Worm (Caenorhabditis elegans): ENCODE data around the gene F14F8.14.
A peak's percentile ranks its signal among the peaks of the same experiment; 100 is the strongest.

F14F8.14 gene

ce11 chrV:16635911-16636310 is 30.6 kb downstream of the F14F8.14 start, which contains the start of gene mltn-11:
Gene mltn-11, plus strand, starts transcription at chrV:16636186.
- no peak for TF ChIP-seq dsc-1 (tag; optimal IDR thresholded peaks at IDR 0.05)
- TF ChIP-seq elt-2 (tag; optimal IDR thresholded peaks at IDR 0.05), result peak; percentile 54
- no peak for TF ChIP-seq egl-13 (tag; optimal IDR thresholded peaks at IDR 0.05)

- TF ChIP-seq pqm-1 (tag; optimal IDR thresholded peaks at IDR 0.05), result no peak
- TF ChIP-seq grh-1 (GFP tag; IDR thresholded peaks at IDR 0.05), result no peak
- no peak for TF ChIP-seq nhr-237 (tag; optimal IDR thresholded peaks at IDR 0.05)
- no peak for TF ChIP-seq unc-130 (tag; optimal IDR thresholded peaks at IDR 0.05)
- TF ChIP-seq fkh-10 (GFP tag; optimal IDR thresholded peaks at IDR 0.05), result no peak
- TF ChIP-seq sox-4 (tag; optimal IDR thresholded peaks at IDR 0.05), result no peak
- no peak for TF ChIP-seq dpl-1 (GFP tag; optimal IDR thresholded peaks at IDR 0.05)
- no peak for TF ChIP-seq skn-1 (tag; optimal IDR thresholded peaks at IDR 0.05)
- no peak for TF ChIP-seq tbx-2 (tag; optimal IDR thresholded peaks at IDR 0.05)
- TF ChIP-seq ztf-4 (tag; optimal IDR thresholded peaks at IDR 0.05), result no peak
- no peak for TF ChIP-seq F16B12.6 (tag; optimal IDR thresholded peaks at IDR 0.05)
- TF ChIP-seq aha-1 (tag; optimal IDR thresholded peaks at IDR 0.05), result no peak
- no peak for TF ChIP-seq unc-98 (GFP tag; IDR thresholded peaks at IDR 0.05)
- TF ChIP-seq ceh-63 (GFP tag; optimal IDR thresholded peaks at IDR 0.05), result no peak
- no peak for TF ChIP-seq nhr-19 (GFP tag; conservative IDR thresholded peaks at IDR 0.05)
- no peak for TF ChIP-seq snpc-4 (tag; optimal IDR thresholded peaks at IDR 0.05)
- TF ChIP-seq pag-3 (tag; optimal IDR thresholded peaks at IDR 0.05; ENCODE audit: borderline replicate concordance, insufficient read depth), result no peak
- no peak for TF ChIP-seq hlh-4 (tag; optimal IDR thresholded peaks at IDR 0.05)
- TF ChIP-seq lin-13 (GFP tag; optimal IDR thresholded peaks at IDR 0.05), result no peak
- TF ChIP-seq fkh-8 (tag; optimal IDR thresholded peaks at IDR 0.05), result no peak
Measured at ce11 chrV:16629600-16629999, 36.9 kb downstream of the F14F8.14 start, which contains the start of gene srd-21. Gene srd-21, plus strand, starts transcription at chrV:16629900.

- TF ChIP-seq alr-1 (tag; optimal IDR thresholded peaks at IDR 0.05; ENCODE audit: borderline replicate concordance), result no peak
- no peak for TF ChIP-seq nhr-237 (tag; optimal IDR thresholded peaks at IDR 0.05)
- no peak for TF ChIP-seq mab-9 (GFP tag; IDR thresholded peaks at IDR 0.05)
- TF ChIP-seq dpl-1 (GFP tag; optimal IDR thresholded peaks at IDR 0.05), result no peak
- no peak for TF ChIP-seq ama-1 (optimal IDR thresholded peaks at IDR 0.05)
- TF ChIP-seq lin-13 (GFP tag; optimal IDR thresholded peaks at IDR 0.05), result no peak
- no peak for TF ChIP-seq blmp-1 (tag; optimal IDR thresholded peaks at IDR 0.05)
- TF ChIP-seq fkh-10 (GFP tag; optimal IDR thresholded peaks at IDR 0.05), result no peak
- no peak for TF ChIP-seq lsy-2 (tag; optimal IDR thresholded peaks at IDR 0.05)
Measured at ce11 chrV:16628991-16629390, 37.6 kb downstream of the F14F8.14 start, which contains the start of gene W06G6.2. Gene W06G6.2, plus strand, starts transcription at chrV:16629291.

ce11 chrV:16627962-16628361 is 38.6 kb downstream of the F14F8.14 start, which contains the start of gene oac-53:
Gene oac-53, minus strand, starts transcription at chrV:16627970.
- TF ChIP-seq tlp-1 (tag; optimal IDR thresholded peaks at IDR 0.05), result peak; percentile 3
- TF ChIP-seq elt-2 (tag; optimal IDR thresholded peaks at IDR 0.05), result peak; percentile 77
- TF ChIP-seq hlh-4 (tag; optimal IDR thresholded peaks at IDR 0.05), result no peak

ce11 chrV:16622754-16623261 is 43.7 kb downstream of the F14F8.14 start, which contains the start of gene Y70C5A.2:
Gene Y70C5A.2, minus strand, starts transcription at chrV:16623211.
- TF ChIP-seq aly-2 (tag; optimal IDR thresholded peaks at IDR 0.05), result no peak
- no peak for TF ChIP-seq snu-23 (GFP tag; optimal IDR thresholded peaks at IDR 0.05)
- TF ChIP-seq lin-39 (tag; optimal IDR thresholded peaks at IDR 0.05), result no peak

- TF ChIP-seq swsn-7 (tag; optimal IDR thresholded peaks at IDR 0.05) (no peak), tlp-1 (tag; optimal IDR thresholded peaks at IDR 0.05) (no peak), dpl-1 (GFP tag; optimal IDR thresholded peaks at IDR 0.05) (no peak), nhr-237 (tag; optimal IDR thresholded peaks at IDR 0.05) (no peak), grh-1 (GFP tag; IDR thresholded peaks at IDR 0.05) (0 out of 2 replicates have a peak, but pooled peaks have one; percentile 12), egl-27 (tag; optimal IDR thresholded peaks at IDR 0.05) (no peak), fkh-8 (tag; optimal IDR thresholded peaks at IDR 0.05) (peak; percentile 11), zag-1 (tag; optimal IDR thresholded peaks at IDR 0.05) (no peak), fkh-10 (GFP tag; optimal IDR thresholded peaks at IDR 0.05) (no peak), nhr-84 (tag; optimal IDR thresholded peaks at IDR 0.05) (no peak), mab-9 (GFP tag; IDR thresholded peaks at IDR 0.05) (no peak), rnt-1 (tag; optimal IDR thresholded peaks at IDR 0.05) (no peak)
Measured at ce11 chrV:16621894-16622293, 44.7 kb downstream of the F14F8.14 start.
